Worm (Caenorhabditis elegans) whole organism, L3 larva: Measurements from ENCODE around the gene grld-1.

Experiments used
- ceh-16 ChIP-seq: sonication (generic microtip); optimal IDR thresholded peaks from 2 replicates; lab custom pipeline; 2017; ENCODE audit warnings: missing biosample characterization, missing genetic modification characterization
- elt-3 ChIP-seq, 3 experiments: fragments of 150-350 bp in 1 of 3; sonication (generic microtip) in 2 of 3; optimal IDR thresholded peaks; 2 replicates in 2 of 3; 4 replicates in 1 of 3; lab custom pipeline; 2014 to 2017; ENCODE audit warnings: missing biosample characterization in 3 of 3, missing genetic modification characterization in 3 of 3
- lin-15B ChIP-seq: fragments of 150-350 bp; optimal IDR thresholded peaks from 2 replicates; lab custom pipeline; 2014; ENCODE audit warnings: missing biosample characterization, missing genetic modification characterization
- nhr-12 ChIP-seq: fragments of 150-350 bp; optimal IDR thresholded peaks from 2 replicates; lab custom pipeline; 2014; ENCODE audit warnings: missing biosample characterization, missing genetic modification characterization
- nhr-237 ChIP-seq: fragments of 150-350 bp; optimal IDR thresholded peaks from 2 replicates; lab custom pipeline; 2014; ENCODE audit warnings: missing biosample characterization, missing genetic modification characterization
- nhr-67 ChIP-seq: fragments of 150-350 bp; optimal IDR thresholded peaks from 2 replicates; lab custom pipeline; 2014; ENCODE audit warnings: missing biosample characterization, missing genetic modification characterization
- pha-4 ChIP-seq: fragments of 150-350 bp; optimal IDR thresholded peaks from 2 replicates; lab custom pipeline; 2014; ENCODE audit warnings: missing biosample characterization, missing genetic modification reagents, missing genetic modification characterization
- skn-1 ChIP-seq: fragments of 150-350 bp; optimal IDR thresholded peaks from 2 replicates; lab custom pipeline; 2014; ENCODE audit warnings: missing biosample characterization, missing genetic modification characterization
- tbx-2 ChIP-seq: sonication (generic microtip); optimal IDR thresholded peaks from 2 replicates; lab custom pipeline; 2016; ENCODE audit warnings: mild to moderate bottlenecking, missing genetic modification characterization, missing compliant biosample characterization

ce11 chrIV:139652-140051 is 13.9 kb upstream of the grld-1 start:
- TF ChIP-seq nhr-67 (tag; lab: Kevin White, UChicago) (no peak), lin-15B (no peak), elt-3 (tag; optimal IDR thresholded peaks at IDR 0.05; lab: Kevin White, UChicago) (no peak), nhr-12 (no peak), nhr-237 (no peak), tbx-2 (no peak), ceh-16 (tag; lab: Kevin White, UChicago) (no peak), skn-1 (no peak), pha-4 (tag; lab: Kevin White, UChicago) (no peak)
